Worm (Caenorhabditis elegans): Measurements from ENCODE around the gene cdc-48.2.

DNA sequence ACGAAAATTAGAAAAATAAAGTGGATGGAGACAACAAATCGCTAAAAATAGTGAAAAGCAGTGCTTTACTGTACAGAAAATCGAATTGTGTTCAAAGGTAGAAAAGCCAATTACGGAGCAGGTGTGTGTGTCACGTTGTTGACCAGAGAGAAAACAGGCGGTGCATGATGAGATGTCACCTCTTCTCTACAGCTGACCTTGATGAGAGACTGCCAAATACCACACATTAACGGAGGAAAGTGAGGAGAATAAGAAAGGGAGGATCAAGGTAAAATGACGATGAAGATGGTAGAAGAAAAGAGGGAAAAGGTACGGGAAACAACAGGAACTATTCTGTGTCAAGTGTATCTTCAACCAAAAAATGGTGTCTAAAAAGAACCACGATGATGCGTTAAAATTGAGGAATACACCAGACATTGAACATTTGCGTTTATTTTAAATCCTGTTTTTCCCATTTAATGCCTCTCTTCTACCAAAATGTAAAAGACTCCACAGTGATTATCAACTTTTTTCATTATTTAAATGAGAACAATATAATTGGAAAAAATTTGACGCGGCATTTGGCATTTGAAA, 39.0 kb upstream of the cdc-48.2 start:
- TF ChIP-seq nhr-28 (tag; optimal IDR thresholded peaks at IDR 0.05) (no peak), arid-1 (GFP tag; conservative IDR thresholded peaks at IDR 0.05) (no peak), fkh-10 (GFP tag; optimal IDR thresholded peaks at IDR 0.05) (no peak), R02D3.7 (tag; optimal IDR thresholded peaks at IDR 0.05) (no peak), D1046.2 (GFP tag; IDR thresholded peaks at IDR 0.05) (no peak), aha-1 (tag) (no peak), dmd-9 (GFP tag; IDR thresholded peaks at IDR 0.05) (no peak), ceh-20 (GFP tag; IDR thresholded peaks at IDR 0.05) (no peak), nhr-11 (tag; optimal IDR thresholded peaks at IDR 0.05) (no peak), daf-12 (tag; optimal IDR thresholded peaks at IDR 0.05) (no peak)
